Worm (Caenorhabditis elegans) whole organism, L3 larva: Measurements from ENCODE around the gene Y22D7AL.6.

Source experiments
- R02D3.7 ChIP-seq: fragments of 150-350 bp; optimal IDR thresholded peaks from 2 replicates; lab custom pipeline; 2014; ENCODE audit warnings: missing biosample characterization, missing genetic modification characterization
- daf-12 ChIP-seq: fragments of 150-350 bp; optimal IDR thresholded peaks from 2 replicates; lab custom pipeline; 2014; ENCODE audit warnings: missing biosample characterization, missing genetic modification reagents, missing genetic modification characterization
- elt-2 ChIP-seq: sonication (generic microtip); optimal IDR thresholded peaks from 2 replicates; lab custom pipeline; 2016; ENCODE audit warnings: missing genetic modification reagents, mild to moderate bottlenecking, missing genetic modification characterization, missing compliant biosample characterization
- fkh-2 ChIP-seq: fragments of 150-350 bp; optimal IDR thresholded peaks from 2 replicates; lab custom pipeline; 2014; ENCODE audit warnings: missing biosample characterization, missing genetic modification reagents, missing genetic modification characterization
- fos-1 ChIP-seq: fragments of 150-350 bp; optimal IDR thresholded peaks from 2 replicates; lab custom pipeline; 2014; ENCODE audit warnings: missing biosample characterization, missing genetic modification characterization
- jun-1 ChIP-seq: fragments of 150-350 bp; optimal IDR thresholded peaks from 2 replicates; lab custom pipeline; 2014; ENCODE audit warnings: missing biosample characterization, missing genetic modification reagents, missing genetic modification characterization
- lin-15B ChIP-seq: fragments of 150-350 bp; optimal IDR thresholded peaks from 2 replicates; lab custom pipeline; 2014; ENCODE audit warnings: missing biosample characterization, missing genetic modification characterization
- lin-39 ChIP-seq: fragments of 150-350 bp; optimal IDR thresholded peaks from 2 replicates; lab custom pipeline; 2018; ENCODE audit warnings: missing biosample characterization, missing genetic modification reagents, missing genetic modification characterization
- nhr-237 ChIP-seq: fragments of 150-350 bp; optimal IDR thresholded peaks from 2 replicates; lab custom pipeline; 2014; ENCODE audit warnings: missing biosample characterization, missing genetic modification characterization
- pqm-1 ChIP-seq: fragments of 150-350 bp; optimal IDR thresholded peaks from 2 replicates; lab custom pipeline; 2017; ENCODE audit warnings: missing biosample characterization, missing genetic modification characterization, inconsistent platforms
- snpc-4 ChIP-seq: fragments of 150-350 bp; optimal IDR thresholded peaks from 2 replicates; lab custom pipeline; 2014; ENCODE audit warnings: missing biosample characterization, missing genetic modification characterization
- zag-1 ChIP-seq: fragments of 150-350 bp; optimal IDR thresholded peaks from 2 replicates; lab custom pipeline; 2014; ENCODE audit warnings: missing biosample characterization, missing genetic modification characterization
- ztf-11 ChIP-seq: fragments of 150-350 bp; optimal IDR thresholded peaks from 2 replicates; lab custom pipeline; 2014; ENCODE audit warnings: missing biosample characterization, missing genetic modification characterization

DNA sequence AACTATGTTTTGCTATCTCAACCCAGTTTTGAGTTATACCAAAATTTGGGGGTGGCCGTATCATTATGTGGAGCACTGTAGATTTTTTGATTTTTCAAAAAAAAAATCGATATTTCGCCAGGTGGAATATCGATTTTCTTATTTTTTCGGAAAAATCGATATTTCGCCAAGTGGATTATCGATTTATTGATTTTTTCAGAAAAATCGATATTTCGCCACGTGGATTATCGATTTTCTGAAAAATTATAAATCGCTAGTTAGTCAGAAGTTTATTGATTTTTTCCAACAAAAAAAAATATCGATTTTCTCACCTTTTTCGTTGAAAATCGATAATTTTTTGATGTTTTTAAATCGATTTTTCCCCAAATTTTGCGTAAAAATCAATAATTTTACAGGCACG, 24.6 kb upstream of the Y22D7AL.6 start:
- TF ChIP-seq lin-15B (tag; lab: Kevin White, UChicago) (no peak), elt-2 (tag; lab: Kevin White, UChicago) (no peak), jun-1 (no peak), nhr-237 (tag; lab: Kevin White, UChicago) (no peak), R02D3.7 (no peak), daf-12 (tag; lab: Kevin White, UChicago) (no peak), zag-1 (tag; lab: Kevin White, UChicago) (no peak), ztf-11 (tag; lab: Kevin White, UChicago) (no peak), fos-1 (tag; lab: Kevin White, UChicago) (no peak), pqm-1 (tag; lab: Kevin White, UChicago) (no peak), fkh-2 (tag; lab: Kevin White, UChicago) (no peak), lin-39 (no peak), snpc-4 (tag; lab: Kevin White, UChicago) (no peak)
